Fruit fly (Drosophila melanogaster): Measurements from ENCODE around the gene CG42724.

DNA sequence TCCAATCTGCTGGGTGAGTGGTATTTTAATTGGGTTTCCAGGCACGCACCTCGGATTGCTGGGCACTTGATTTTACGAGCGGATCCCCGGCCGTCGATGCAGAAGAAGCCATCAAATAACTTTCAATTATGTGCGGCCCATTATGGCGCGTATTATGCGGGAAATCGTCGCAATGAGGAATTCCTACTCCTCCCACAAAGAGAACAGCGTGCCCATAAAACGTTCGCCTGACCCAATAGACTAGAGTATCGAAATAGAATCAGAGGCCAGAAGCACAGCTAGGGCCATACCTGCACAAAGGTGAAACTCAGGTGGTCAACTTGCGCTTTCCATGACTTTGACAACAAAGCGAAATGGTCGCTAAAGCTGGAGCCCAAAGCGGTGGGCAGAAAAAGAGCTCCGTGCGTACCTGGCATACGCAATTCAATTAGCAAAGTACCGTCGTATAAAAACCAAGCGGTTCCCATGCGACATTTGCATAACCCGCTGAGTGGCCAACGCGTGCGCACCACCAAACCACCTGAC is 38.3 kb downstream of the CG42724 start, which contains the start of gene Osi18:
- TF ChIP-seq CG2875 (GFP tag; optimal IDR thresholded peaks at IDR 0.05): no peak
- TF ChIP-seq h (optimal IDR thresholded peaks at IDR 0.05): no peak
- TF ChIP-seq en (GFP tag; optimal IDR thresholded peaks at IDR 0.05): no peak
- no peak for TF ChIP-seq nom (GFP tag; optimal IDR thresholded peaks at IDR 0.05)
- TF ChIP-seq Atf6 (GFP tag; IDR thresholded peaks at IDR 0.05): no peak
